Worm (Caenorhabditis elegans): ENCODE data around the gene F07C3.16.

DNA sequence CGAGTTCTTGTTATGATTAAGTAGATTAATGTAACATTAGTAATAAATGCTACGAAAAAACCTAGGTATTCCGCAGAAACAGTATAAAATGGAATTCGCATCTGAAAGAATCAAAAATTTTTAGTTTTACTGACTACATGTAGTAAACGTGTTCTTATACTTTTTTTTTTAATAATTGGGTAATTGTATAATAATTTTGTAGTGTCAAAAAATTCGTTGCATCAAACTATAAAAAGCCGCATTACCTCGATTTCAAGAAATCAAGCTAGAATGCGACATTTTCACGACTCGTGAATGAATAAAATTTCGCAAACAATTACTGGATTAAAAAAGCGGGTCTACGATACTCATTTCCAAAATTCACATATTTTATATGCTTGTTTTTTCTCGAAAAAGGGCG, 8.2 kb downstream of the F07C3.16 start, which contains the start of gene str-94:
- TF ChIP-seq F13C5.2 (tag; optimal IDR thresholded peaks at IDR 0.05) (no peak), ama-1 (optimal IDR thresholded peaks at IDR 0.05) (no peak), ceh-13 (GFP tag; optimal IDR thresholded peaks at IDR 0.05) (no peak), hmbx-1 (tag; optimal IDR thresholded peaks at IDR 0.05) (no peak), ets-7 (tag; optimal IDR thresholded peaks at IDR 0.05) (no peak), scrt-1 (GFP tag; IDR thresholded peaks at IDR 0.05) (no peak), tbx-37 (GFP tag; conservative IDR thresholded peaks at IDR 0.05) (no peak), flt-1 (GFP tag; IDR thresholded peaks at IDR 0.05) (no peak), ceh-36 (tag; optimal IDR thresholded peaks at IDR 0.05) (no peak), aly-1 (tag; optimal IDR thresholded peaks at IDR 0.05) (no peak)

All from whole organism, early embryonic.